Worm (Caenorhabditis elegans): ENCODE measurements around the gene C45H4.13.

DNA sequence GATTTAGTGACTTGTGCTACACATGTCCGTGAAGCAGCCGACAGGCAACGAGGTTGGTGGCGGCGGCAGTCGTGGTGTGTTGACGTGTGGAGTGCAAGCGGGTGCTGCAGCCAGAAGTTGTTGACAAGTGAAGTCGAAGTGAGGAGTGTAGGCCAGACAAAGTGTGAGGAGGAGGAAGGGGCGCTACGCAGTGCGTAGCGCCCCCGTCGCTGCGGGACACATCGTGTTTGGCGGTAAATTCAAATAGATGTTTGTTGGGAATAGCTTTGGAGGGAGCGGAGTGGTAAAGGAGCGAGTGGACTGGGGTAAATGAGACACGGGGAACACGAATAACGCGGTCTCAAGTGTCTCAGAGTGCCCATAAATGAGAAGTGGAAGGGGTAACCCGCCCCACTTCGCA is 34.7 kb upstream of the C45H4.13 start:
- TF ChIP-seq tra-4 (tag; optimal IDR thresholded peaks at IDR 0.05) (no peak), ama-1 (optimal IDR thresholded peaks at IDR 0.05) (no peak), hnd-1 (tag; optimal IDR thresholded peaks at IDR 0.05) (no peak), flt-1 (GFP tag; IDR thresholded peaks at IDR 0.05) (no peak), sea-1 (GFP tag; conservative IDR thresholded peaks at IDR 0.05) (no peak), ets-7 (tag; optimal IDR thresholded peaks at IDR 0.05) (no peak), aly-1 (tag; optimal IDR thresholded peaks at IDR 0.05) (no peak), scrt-1 (GFP tag; IDR thresholded peaks at IDR 0.05) (no peak), hmbx-1 (tag; optimal IDR thresholded peaks at IDR 0.05) (no peak)

Data from whole organism, early embryonic.